Worm (Caenorhabditis elegans) whole organism, L4 larva: ENCODE results near the gene ZK177.3.

Source experiments
- F49E8.2 ChIP-seq: sonication (generic microtip); optimal IDR thresholded peaks from 2 replicates; lab custom pipeline; 2016; ENCODE audit warnings: missing compliant biosample characterization, mild to moderate bottlenecking, missing genetic modification characterization, borderline replicate concordance
- ceh-28 ChIP-seq: fragments of 150-350 bp; optimal IDR thresholded peaks from 2 replicates; lab custom pipeline; 2014; ENCODE audit warnings: missing biosample characterization, missing genetic modification reagents, missing genetic modification characterization
- egl-27 ChIP-seq: sonication (generic microtip); optimal IDR thresholded peaks from 3 replicates; lab custom pipeline; 2017; ENCODE audit warnings: missing biosample characterization, missing genetic modification reagents, missing genetic modification characterization
- jun-1 ChIP-seq: fragments of 150-350 bp; optimal IDR thresholded peaks from 2 replicates; lab custom pipeline; 2014; ENCODE audit warnings: missing biosample characterization, missing genetic modification reagents, missing genetic modification characterization
- lin-13 ChIP-seq: fragments of 150-350 bp; optimal IDR thresholded peaks from 2 replicates; lab custom pipeline; 2014; ENCODE audit warnings: missing biosample characterization, missing genetic modification reagents, missing genetic modification characterization
- lin-29 ChIP-seq: fragments of 200-800 bp; sonication (Bioruptor generic); IDR thresholded peaks from 2 replicates; pipeline ENCODE4 v1.3.6; 2022; ENCODE audit warnings: missing genetic modification reagents, missing genetic modification characterization, missing compliant biosample characterization
- mdt-29 ChIP-seq: fragments of 200-800 bp; sonication (Bioruptor generic); IDR thresholded peaks from 2 replicates; pipeline ENCODE4 v1.3.6; 2022; ENCODE audit warnings: missing genetic modification reagents, missing genetic modification characterization, missing compliant biosample characterization
- nhr-11 ChIP-seq: fragments of 150-350 bp; optimal IDR thresholded peaks from 2 replicates; lab custom pipeline; 2014; ENCODE audit warnings: missing biosample characterization, missing genetic modification characterization
- nhr-6 ChIP-seq: fragments of 150-350 bp; optimal IDR thresholded peaks from 2 replicates; lab custom pipeline; 2014; ENCODE audit warnings: missing biosample characterization, missing genetic modification characterization
- spr-1 ChIP-seq: sonication (generic microtip); optimal IDR thresholded peaks from 2 replicates; lab custom pipeline; 2016; ENCODE audit warnings: mild to moderate bottlenecking, missing genetic modification characterization, missing compliant biosample characterization
- zag-1 ChIP-seq: fragments of 150-350 bp; optimal IDR thresholded peaks from 2 replicates; lab custom pipeline; 2014; ENCODE audit warnings: missing biosample characterization, missing genetic modification characterization
- ztf-11 ChIP-seq: fragments of 150-350 bp; optimal IDR thresholded peaks from 2 replicates; lab custom pipeline; 2014; ENCODE audit warnings: missing biosample characterization, missing genetic modification characterization

DNA sequence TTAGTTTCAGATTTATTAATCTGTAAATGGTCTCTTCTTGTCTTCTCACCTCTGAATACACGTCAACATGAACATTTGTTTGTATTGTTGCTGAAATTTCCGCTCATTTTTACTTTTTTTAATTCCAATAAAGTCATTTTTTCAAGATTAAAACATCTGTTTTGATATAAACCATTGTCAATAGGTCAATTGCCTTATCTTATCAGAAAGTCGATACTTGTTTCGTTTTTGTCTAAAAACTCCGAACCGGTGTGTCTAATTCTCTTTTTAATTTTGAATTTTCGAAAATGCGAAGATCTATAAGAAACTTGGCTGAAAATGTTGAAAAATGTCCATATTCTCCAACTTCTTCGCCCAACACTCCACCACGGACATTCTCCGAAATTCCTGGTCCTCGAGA is 11.9 kb upstream of the ZK177.3 start, which contains the start of gene cyp-44A1:
- TF ChIP-seq zag-1 (no peak), spr-1 (tag; lab: Kevin White, UChicago) (no peak), F49E8.2 (no peak), nhr-6 (tag; lab: Kevin White, UChicago) (no peak), jun-1 (no peak), nhr-11 (tag; lab: Kevin White, UChicago) (no peak), lin-29 (GFP tag; lab: Robert Waterston, UW) (no peak), lin-13 (no peak), egl-27 (tag; lab: Kevin White, UChicago) (no peak), ztf-11 (tag; lab: Kevin White, UChicago) (no peak), ceh-28 (tag; lab: Kevin White, UChicago) (no peak), mdt-29 (GFP tag; lab: Robert Waterston, UW) (no peak)
